Worm (Caenorhabditis elegans): ENCODE results near the gene saeg-1.

Gene saeg-1

DNA sequence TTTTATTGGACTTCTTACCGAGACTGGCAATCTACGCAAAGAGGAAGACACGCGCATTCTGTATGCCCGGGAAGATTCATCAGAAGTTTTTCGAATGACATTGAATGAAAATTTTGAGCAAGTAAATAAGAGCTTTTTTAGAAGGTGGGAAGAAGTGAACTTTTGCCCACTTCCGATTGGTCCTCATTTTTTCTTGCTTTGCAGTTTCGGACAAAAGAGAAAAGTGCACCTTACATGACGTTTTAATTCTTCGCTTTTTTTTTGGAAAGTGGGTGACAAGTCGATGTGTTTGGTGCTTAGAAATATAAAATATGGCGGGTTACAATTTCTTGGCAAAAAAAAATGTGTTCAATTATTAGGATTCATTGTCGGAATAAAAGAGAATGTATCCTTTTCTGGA is 61.1 kb downstream of the saeg-1 start, which contains the start of gene secs-1:
TSS of gene secs-1 (minus strand) at position 101 of the 400 bp plus-strand sequence.
- TF ChIP-seq dmd-4 (tag; optimal IDR thresholded peaks at IDR 0.05; ENCODE audit: borderline replicate concordance) (no peak), K02D7.2 (tag; optimal IDR thresholded peaks at IDR 0.05) (no peak), T23F11.4 (GFP tag; optimal IDR thresholded peaks at IDR 0.05) (no peak), hlh-13 (GFP tag; optimal IDR thresholded peaks at IDR 0.05) (no peak), ref-2 (tag; optimal IDR thresholded peaks at IDR 0.05) (no peak), C08G9.2 (tag; optimal IDR thresholded peaks at IDR 0.05) (no peak)

Data from whole organism, late embryonic.